Worm (Caenorhabditis elegans): ENCODE measurements around the gene M02A10.1.

DNA sequence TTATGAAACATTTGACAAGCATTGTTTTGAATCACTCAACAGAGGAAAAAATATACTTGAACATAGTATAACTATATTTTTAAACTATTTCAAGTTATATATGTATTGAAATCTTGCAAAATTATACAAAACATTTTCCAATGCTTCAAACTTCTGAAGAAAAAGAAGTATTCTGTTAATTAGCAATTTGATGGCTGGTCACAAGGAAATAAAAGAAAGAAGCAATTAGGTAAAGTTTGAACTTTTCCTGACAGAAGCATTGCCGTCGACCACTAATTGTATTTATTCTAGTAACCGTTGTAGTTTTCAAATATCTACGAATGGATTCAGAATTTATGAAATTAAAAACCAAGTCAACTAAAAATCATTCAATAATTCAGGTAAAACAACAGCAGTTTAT lies 18.0 kb upstream of the M02A10.1 start:
- TF ChIP-seq ama-1 (optimal IDR thresholded peaks at IDR 0.05) (no peak), fkh-2 (tag; optimal IDR thresholded peaks at IDR 0.05) (no peak), pha-4 (tag; optimal IDR thresholded peaks at IDR 0.05) (no peak)
